Fruit fly (Drosophila melanogaster) Kc167 (cell line): ENCODE measurements around the gene CG31915.

Source experiments
- Myc ChIP-seq: fragments of >200 bp; optimal IDR thresholded peaks from 2 replicates; lab custom pipeline; 2017; ENCODE audit warnings: missing external identifiers
- h ChIP-seq: fragments of >200 bp; optimal IDR thresholded peaks from 3 replicates; lab custom pipeline; 2018; ENCODE audit warnings: missing external identifiers
- insv ChIP-seq: fragments of >200 bp; optimal IDR thresholded peaks from 3 replicates; lab custom pipeline; 2018; ENCODE audit warnings: missing external identifiers
- psq ChIP-seq: fragments of >200 bp; optimal IDR thresholded peaks from 2 replicates; lab custom pipeline; 2017; ENCODE audit warnings: missing external identifiers
- ttk ChIP-seq: sonication (Bioruptor generic); optimal IDR thresholded peaks from 2 replicates; lab custom pipeline; 2017; ENCODE audit warnings: missing external identifiers

- no peak for TF ChIP-seq Myc (lab: Kevin White, UChicago)
- no peak for TF ChIP-seq psq (lab: Kevin White, UChicago)
- TF ChIP-seq h, result no peak
- no peak for TF ChIP-seq insv (lab: Kevin White, UChicago)
- TF ChIP-seq ttk (lab: Kevin White, UChicago), result no peak
Measured at dm6 chr2L:5505130-5505529, 22.8 kb upstream of the CG31915 start.
